Fruit fly (Drosophila melanogaster) whole organism: ENCODE results near the gene goe.

ENCODE experiments used
- CG8478 ChIP-seq: fragments of >200 bp; optimal IDR thresholded peaks from 2 replicates; lab custom pipeline; 2018; ENCODE audit warnings: inconsistent platforms
- Dll ChIP-seq: fragments of >200 bp; optimal IDR thresholded peaks from 2 replicates; lab custom pipeline; 2017
- EcR ChIP-seq, 2 experiments: fragments of >200 bp; optimal IDR thresholded peaks; 2 replicates each; lab custom pipeline; 2017; ENCODE audit warnings: missing biosample characterization in 2 of 2, missing genetic modification characterization in 2 of 2, missing genetic modification reagents in 2 of 2
- psq ChIP-seq: fragments of >200 bp; optimal IDR thresholded peaks from 2 replicates; lab custom pipeline; 2017
- usp ChIP-seq: fragments of >200 bp; optimal IDR thresholded peaks from 2 replicates; lab custom pipeline; 2017; ENCODE audit warnings: missing biosample characterization, missing genetic modification characterization, mixed read lengths

- TF ChIP-seq CG8478 (lab: Kevin White, UChicago) (no peak), Dll (lab: Kevin White, UChicago) (no peak), psq (lab: Kevin White, UChicago) (no peak), usp (no peak), EcR (GFP tag; optimal IDR thresholded peaks at IDR 0.05; lab: Kevin White, UChicago) (no peak)
Measured at dm6 chrX:16783743-16784142, 32.0 kb upstream of the goe start, which contains the start of gene mRpL22.
